Worm (Caenorhabditis elegans): Measurements from ENCODE around the gene lgc-40.
A peak's percentile ranks its signal among the peaks of the same experiment; 100 is the strongest.

Gene lgc-40

DNA sequence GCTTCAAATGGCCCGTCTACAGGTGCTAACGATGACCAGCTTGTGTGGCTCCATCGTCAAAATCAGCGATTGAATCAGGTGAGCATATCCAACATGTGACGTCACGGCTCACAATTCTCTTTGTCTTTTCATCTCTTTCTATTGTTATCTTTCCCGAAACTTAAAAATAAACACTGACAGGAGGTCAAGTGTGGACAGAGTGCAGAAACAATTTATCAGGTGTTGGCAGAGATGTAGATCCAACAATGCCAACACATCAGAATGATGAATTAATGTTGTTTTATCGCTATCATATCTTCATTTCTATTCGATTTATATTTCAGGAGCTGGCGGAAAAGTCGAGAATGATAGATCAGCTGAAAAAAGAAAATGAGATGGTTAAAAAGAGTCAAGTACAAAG is 11.9 kb upstream of the lgc-40 start:
- TF ChIP-seq W03F9.2 (tag; optimal IDR thresholded peaks at IDR 0.05) (no peak), him-1 (tag; optimal IDR thresholded peaks at IDR 0.05) (no peak), dao-5 (tag; optimal IDR thresholded peaks at IDR 0.05) (no peak)

DNA sequence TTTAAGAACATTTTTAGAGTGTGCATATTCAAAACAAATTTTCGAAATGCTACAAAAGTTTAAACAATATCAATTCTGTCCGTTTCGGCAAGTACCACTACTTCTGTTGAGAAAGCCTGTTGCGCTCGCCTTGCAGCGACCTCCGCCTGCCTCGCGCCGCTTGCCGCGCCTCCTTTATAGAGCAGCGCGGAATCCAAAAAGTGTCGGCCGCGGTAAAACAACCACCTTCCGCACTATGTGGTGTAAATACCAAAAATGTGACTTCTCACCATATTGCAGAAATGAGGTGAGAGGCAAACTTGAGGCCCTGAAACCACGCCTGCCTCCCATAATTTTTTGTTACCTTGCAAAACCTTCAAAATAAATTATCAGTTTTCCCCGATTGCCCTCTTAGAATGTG is 7.0 kb upstream of the lgc-40 start:
- TF ChIP-seq dao-5 (tag; optimal IDR thresholded peaks at IDR 0.05) = no peak
- no peak for TF ChIP-seq him-1 (tag; optimal IDR thresholded peaks at IDR 0.05)
- no peak for TF ChIP-seq W03F9.2 (tag; optimal IDR thresholded peaks at IDR 0.05)

DNA sequence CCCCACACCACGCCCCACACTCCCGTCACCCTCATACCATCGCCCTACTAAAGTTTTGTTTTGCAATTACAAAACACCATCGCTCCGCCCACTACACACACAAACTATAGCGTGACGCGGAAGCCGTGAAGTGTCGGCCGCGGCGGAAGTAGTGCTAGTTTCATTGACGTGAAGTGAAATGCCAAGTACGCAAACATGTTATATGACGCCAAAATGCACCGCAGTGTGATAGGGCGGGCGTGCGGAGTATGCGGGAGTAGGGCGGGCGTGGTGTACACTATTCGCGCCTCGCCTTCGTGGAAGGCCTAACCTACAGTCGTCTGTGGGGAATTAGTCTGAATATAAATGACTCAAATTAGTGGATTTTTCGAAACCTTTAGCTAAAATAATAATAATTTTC is 3.0 kb downstream of the lgc-40 start:
- no peak for TF ChIP-seq W03F9.2 (tag; optimal IDR thresholded peaks at IDR 0.05)
- TF ChIP-seq him-1 (tag; optimal IDR thresholded peaks at IDR 0.05) = no peak

DNA sequence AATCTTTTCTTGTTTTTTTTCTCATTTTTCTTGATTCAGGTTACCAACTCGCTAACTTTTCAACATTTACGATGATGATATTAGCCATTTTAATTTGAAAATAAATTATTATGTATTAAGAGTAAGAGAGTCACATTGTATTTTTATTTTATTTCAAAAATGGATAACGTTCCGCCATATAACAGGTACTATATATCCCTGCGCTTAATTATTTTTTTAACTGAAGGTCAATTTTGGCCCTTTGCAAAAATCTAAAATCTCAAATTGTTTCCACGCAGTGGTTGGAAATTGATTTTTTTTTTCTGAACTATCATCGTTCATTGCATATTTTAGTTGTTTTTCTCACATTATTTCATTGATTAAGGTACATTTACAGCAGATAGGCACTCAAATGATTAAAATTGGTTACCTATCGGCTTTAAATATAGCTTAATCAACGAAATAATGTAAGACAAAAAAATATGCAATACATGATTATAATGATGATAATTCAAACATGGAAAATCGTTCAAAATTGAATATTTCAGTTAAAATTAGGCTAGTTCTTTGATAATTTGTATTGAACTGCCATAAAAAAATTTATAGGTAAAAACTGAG is 4.9 kb downstream of the lgc-40 start:
- TF ChIP-seq W03F9.2 (tag; optimal IDR thresholded peaks at IDR 0.05) = peak; percentile 96
- TF ChIP-seq dao-5 (tag; optimal IDR thresholded peaks at IDR 0.05) = no peak
- peak; percentile 75 for TF ChIP-seq him-1 (tag; optimal IDR thresholded peaks at IDR 0.05)

DNA sequence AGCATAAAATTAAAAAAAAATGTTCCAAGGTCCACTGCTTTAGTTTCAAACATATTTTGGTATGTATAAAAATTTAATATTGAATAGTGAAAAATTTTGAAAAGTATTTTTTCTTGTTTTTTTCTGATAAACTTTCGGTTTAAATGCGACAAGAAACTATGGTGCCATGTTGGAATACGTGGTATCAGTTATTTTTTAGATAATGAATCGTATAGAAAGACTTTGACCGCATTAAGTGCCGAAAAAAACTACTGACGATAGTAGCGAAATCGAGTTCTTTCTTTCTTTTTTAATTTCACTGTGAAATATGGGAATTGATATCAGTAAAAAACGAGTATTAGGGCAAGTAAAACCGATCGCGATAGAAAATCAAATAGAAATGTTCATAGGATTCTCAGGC is 6.0 kb downstream of the lgc-40 start, which contains the start of gene T24D8.6:
T24D8.6 (minus strand) TSS at position 101 of the 400 bp plus-strand sequence.
- TF ChIP-seq W03F9.2 (tag; optimal IDR thresholded peaks at IDR 0.05) = no peak
- TF ChIP-seq him-1 (tag; optimal IDR thresholded peaks at IDR 0.05) = no peak
- no peak for TF ChIP-seq dao-5 (tag; optimal IDR thresholded peaks at IDR 0.05)

DNA sequence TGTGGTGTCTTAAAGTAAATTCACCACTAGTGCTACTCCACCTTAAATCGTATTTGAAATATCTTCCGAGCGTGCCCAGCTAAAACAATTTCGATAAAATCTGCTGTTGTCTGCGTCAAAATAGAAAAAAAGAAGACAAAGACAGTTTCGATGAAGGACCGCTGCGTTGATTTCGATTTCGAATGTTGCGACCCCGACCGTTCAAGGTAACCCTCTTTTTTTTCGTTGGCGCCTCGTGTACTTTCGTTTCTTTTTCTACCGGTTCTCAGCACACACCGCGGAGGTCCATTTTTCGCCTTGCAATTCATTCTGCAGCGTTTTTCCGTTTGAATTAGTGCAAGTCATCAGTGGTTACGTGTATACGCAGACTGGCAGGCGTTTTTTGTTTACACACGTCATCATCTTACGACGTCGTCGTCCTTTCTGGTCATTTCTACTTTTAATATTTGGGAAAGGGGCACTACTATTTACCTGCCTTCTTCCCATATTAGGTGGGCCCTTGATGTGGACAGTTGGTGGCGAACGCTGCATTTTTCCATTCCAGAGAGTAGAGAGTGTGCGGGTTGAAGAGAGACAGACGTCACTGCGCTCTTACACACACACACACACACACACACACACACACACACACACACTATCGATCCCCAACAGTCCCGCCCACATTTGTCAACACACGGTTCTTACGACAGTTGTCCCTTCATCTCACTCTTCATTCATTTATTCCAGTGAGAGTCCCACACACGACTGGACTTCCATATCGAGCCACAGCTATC is 8.3 kb downstream of the lgc-40 start:
- TF ChIP-seq him-1 (tag; optimal IDR thresholded peaks at IDR 0.05) (no peak), dao-5 (tag; optimal IDR thresholded peaks at IDR 0.05) (no peak), W03F9.2 (tag; optimal IDR thresholded peaks at IDR 0.05) (no peak)

DNA sequence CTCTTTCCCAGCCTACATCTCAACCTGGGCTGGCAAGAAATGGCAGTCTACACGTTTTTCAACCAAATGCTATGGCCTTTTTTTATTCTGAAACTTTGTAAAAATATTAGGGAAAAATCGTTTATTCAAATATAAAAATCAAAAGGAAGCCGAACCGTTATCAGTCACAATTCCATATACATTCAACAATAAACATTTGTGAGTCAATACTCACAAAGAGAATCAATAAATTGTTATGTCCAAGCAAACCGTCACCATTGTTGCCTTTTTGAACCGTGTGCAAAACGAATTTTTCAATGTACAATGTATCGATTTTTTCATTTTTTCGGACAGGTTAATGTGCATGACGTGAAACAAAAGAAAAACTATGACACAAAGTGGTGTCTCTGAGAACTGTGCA is 9.2 kb downstream of the lgc-40 start:
- TF ChIP-seq him-1 (tag; optimal IDR thresholded peaks at IDR 0.05) (no peak), dao-5 (tag; optimal IDR thresholded peaks at IDR 0.05) (no peak), W03F9.2 (tag; optimal IDR thresholded peaks at IDR 0.05) (no peak)

DNA sequence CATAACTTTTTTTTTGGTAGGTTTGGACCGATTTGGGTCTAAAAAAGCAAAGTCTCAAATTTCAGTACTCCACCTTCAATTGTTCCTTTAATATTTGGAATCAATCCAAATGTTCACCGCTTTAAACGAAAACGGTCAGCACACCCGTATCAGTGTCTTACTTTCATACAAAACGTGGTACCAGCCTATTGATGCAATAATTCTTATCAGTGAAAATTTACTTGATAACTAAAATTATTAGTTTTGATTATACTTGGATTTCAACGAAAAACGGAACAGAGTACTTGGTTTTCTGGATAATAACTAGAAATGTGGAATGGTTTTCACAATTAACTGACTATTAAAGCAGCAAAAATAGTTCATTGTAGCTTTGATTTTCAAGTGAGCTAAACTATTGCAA is 10.8 kb downstream of the lgc-40 start:
- no peak for TF ChIP-seq dao-5 (tag; optimal IDR thresholded peaks at IDR 0.05)
- TF ChIP-seq W03F9.2 (tag; optimal IDR thresholded peaks at IDR 0.05) = no peak
- TF ChIP-seq him-1 (tag; optimal IDR thresholded peaks at IDR 0.05) = no peak

DNA sequence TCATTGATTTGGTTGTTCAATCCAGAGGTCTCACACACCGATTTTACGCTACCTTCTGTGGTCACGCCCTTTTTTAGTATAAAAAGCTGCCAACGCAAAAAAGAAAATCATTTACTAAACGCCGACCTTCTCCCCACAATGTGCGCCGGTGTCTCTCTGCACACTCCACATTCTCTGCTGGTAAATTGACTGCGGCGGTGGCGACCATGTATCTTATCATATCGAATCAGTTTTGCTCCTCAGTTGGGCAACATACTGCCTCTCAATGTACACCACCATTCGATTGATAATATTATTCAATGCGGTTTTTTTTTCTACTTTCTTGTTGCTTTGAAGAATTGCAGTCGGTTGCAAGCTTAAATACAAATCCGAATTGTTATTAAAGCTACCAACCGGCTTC is 12.2 kb downstream of the lgc-40 start:
- no peak for TF ChIP-seq him-1 (tag; optimal IDR thresholded peaks at IDR 0.05)
- TF ChIP-seq W03F9.2 (tag; optimal IDR thresholded peaks at IDR 0.05) = no peak
- no peak for TF ChIP-seq dao-5 (tag; optimal IDR thresholded peaks at IDR 0.05)

DNA sequence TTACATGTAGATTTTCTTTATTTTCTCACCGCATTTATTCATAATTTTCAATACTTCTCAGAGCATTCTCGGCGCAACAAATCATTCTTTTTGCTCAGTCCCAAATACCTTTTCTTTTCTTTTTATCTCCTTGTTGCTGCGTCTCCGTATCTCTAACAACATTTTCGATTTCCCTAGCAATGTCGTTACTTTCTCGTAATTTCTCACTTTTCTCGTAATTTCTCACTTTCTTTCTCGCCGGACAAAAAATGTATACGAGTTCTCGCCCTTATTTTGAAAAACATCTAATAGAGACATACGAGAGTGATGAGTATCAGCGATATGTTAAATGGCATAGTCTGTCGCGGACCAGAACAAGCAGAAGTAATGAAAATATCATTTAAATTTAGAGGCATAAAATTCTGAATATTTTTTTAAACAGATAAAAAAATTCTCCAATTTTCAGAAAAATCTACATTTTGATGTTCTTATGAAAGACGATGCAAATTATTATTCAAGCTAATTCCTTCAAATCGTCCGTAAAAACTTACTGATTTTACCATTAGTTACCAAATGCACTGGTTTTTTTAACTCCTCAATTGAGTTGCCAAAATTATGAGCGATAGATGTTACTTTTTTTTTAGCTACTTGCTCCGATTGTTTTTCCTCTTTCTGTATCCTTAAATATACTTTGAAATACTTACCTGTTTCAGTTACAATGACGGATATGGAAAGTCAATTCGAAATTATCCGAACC is 15.6 kb downstream of the lgc-40 start, which contains the start of gene F47G3.3:
F47G3.3 (plus strand) TSS at position 686 of the 736 bp plus-strand sequence.
- TF ChIP-seq W03F9.2 (tag; optimal IDR thresholded peaks at IDR 0.05) (no peak), him-1 (tag; optimal IDR thresholded peaks at IDR 0.05) (no peak), dao-5 (tag; optimal IDR thresholded peaks at IDR 0.05) (no peak)

DNA sequence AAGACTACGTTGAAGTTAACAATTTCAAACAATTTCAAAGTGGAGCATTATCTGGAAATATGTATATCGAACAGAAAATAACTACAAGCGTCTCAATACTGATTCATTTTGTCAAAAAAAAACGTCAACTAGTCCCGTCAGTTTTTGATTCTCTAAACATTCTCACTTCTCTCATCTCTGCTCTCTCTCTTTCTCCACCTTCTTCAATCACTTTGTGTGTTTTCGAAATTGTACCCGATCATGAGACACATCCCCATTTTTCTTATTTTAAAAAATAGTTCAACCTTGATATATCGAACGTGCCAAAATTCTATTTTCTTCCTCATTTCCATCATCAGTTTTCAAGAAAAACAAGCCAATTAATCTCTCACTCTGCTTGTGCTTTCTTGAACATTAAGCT is 20.9 kb downstream of the lgc-40 start:
- TF ChIP-seq W03F9.2 (tag; optimal IDR thresholded peaks at IDR 0.05) (no peak), dao-5 (tag; optimal IDR thresholded peaks at IDR 0.05) (no peak), him-1 (tag; optimal IDR thresholded peaks at IDR 0.05) (no peak)

DNA sequence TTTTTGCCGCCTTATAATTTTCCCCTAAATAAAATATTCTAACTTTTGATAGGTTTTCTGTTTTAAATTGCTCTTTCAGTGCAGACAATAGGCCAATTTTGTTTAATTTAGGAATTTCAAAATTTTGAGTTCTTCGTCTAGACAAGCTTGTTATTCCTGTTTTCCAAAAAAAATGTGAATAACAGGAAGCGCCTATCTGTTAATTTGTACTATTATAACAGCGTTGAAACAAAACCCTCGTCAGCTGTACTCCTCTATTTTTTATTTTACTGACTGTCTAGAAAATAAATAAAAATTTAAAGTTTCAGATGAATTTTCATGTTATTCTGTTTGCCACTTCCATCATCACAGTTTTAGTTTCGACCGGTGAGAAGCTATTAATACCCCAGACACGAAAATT is 21.4 kb downstream of the lgc-40 start, which contains the start of gene F47G3.4:
F47G3.4 (plus strand) TSS at position 301 of the 400 bp plus-strand sequence.
- no peak for TF ChIP-seq W03F9.2 (tag; optimal IDR thresholded peaks at IDR 0.05)
- no peak for TF ChIP-seq him-1 (tag; optimal IDR thresholded peaks at IDR 0.05)
- no peak for TF ChIP-seq dao-5 (tag; optimal IDR thresholded peaks at IDR 0.05)

DNA sequence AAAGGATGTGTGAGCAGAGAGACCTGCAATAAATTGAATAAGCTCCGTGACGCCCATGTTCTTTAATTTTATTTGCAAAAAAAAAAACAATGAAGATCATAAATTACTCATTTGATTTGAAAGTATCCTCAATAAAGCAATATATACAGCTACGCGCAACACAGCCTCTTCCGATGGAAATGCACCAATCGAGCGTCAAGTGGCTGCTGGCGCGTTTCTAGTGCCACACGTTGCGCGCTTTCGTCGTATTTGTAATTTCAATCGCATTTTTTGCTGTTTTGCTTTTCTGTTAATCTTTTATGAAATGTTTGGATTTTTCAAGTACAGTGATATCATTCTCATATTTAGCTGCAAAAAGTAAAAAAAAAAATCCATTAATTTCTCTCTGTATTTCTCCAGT is 22.3 kb downstream of the lgc-40 start:
- TF ChIP-seq W03F9.2 (tag; optimal IDR thresholded peaks at IDR 0.05) (peak; percentile 17), dao-5 (tag; optimal IDR thresholded peaks at IDR 0.05) (no peak)

DNA sequence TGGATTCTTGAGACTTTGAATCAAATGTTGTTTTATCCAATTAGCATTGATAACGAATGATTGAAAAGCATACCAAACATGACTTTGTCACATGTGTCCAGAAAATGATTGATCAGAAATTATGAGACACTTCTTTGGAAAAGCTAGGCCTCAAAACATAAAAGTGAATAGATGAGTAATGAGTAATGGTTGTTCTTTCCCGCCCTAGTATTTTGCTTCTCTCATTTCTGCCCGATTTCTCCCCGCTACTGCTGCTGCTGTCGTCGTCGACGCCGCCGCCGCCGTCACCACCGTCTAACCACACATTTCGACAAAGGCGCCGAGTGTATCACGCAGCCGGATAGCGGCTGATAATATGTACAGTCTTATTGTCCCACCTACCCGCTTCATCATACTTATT is 25.6 kb downstream of the lgc-40 start, which contains the start of gene F47G3.1:
F47G3.1 (plus strand) TSS at position 301 of the 400 bp plus-strand sequence.
- TF ChIP-seq W03F9.2 (tag; optimal IDR thresholded peaks at IDR 0.05) (no peak), dao-5 (tag; optimal IDR thresholded peaks at IDR 0.05) (no peak), him-1 (tag; optimal IDR thresholded peaks at IDR 0.05) (no peak)

Measured in whole organism, L4/young adult.